Fruit fly (Drosophila melanogaster): ENCODE measurements around the gene z.
A peak's percentile ranks its signal among the peaks of the same experiment; 100 is the strongest.

The z gene

DNA sequence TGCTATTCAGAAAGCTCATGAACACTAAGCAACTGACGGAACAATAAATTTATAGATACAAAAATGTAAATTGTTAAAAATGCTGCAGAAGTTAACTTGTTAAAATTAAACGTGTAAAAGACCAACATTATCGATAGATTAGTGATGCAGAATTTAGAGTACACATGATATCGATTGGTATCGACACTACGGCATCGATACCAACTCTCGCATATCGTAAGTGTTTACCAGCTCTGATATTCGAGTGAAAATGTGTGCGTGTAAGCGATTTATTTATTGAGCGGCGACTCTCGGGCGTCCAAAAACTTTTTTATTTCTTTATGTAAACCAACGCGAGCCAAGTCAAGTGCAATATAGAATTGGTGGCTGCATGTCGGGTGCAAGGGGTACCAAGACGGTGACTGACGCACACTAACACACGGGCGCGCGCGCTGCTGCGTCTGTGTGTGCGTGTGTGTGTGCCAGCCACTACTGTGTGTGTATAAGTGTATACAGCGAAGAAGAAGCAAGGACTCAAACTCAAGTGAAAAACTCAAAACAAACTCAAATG is at the start of gene z (continued):
- TF ChIP-seq HHEX (GFP tag; optimal IDR thresholded peaks at IDR 0.05) (no peak), Kr (GFP tag; optimal IDR thresholded peaks at IDR 0.05) (no peak), Adf1 (GFP tag; IDR thresholded peaks at IDR 0.05) (no peak; the same call in none of the 2 replicates), MBD-R2 (GFP tag; IDR thresholded peaks at IDR 0.05) (peak; percentile 50), Mad (GFP tag; optimal IDR thresholded peaks at IDR 0.05) (no peak), trem (tag; optimal IDR thresholded peaks at IDR 0.05) (peak; percentile 55), ato (GFP tag; IDR thresholded peaks at IDR 0.05; ENCODE audit: partially characterized antibody) (peak; percentile 84), Hmr (GFP tag; optimal IDR thresholded peaks at IDR 0.05) (no peak), CG2889 (GFP tag; IDR thresholded peaks at IDR 0.05) (no peak), CG14710 (tag; optimal IDR thresholded peaks at IDR 0.05) (peak; percentile 62), CG17829 (tag; optimal IDR thresholded peaks at IDR 0.05) (peak; percentile 3), BEAF-32 (GFP tag; optimal IDR thresholded peaks at IDR 0.05) (peak; percentile 96), CG3847 (GFP tag; IDR thresholded peaks at IDR 0.05) (peak; percentile 12; the same call in 1 of the 2 replicates), vnd (GFP tag; IDR thresholded peaks at IDR 0.05; ENCODE audit: partially characterized antibody) (peak; percentile 90), Dfd (GFP tag; optimal IDR thresholded peaks at IDR 0.05) (peak in 1 of 2 experiments; percentile 16), ro (GFP tag; IDR thresholded peaks at IDR 0.05) (no peak), CG7839 (tag; optimal IDR thresholded peaks at IDR 0.05) (no peak), Ets97D (GFP tag; optimal IDR thresholded peaks at IDR 0.05) (peak; percentile 31), tio (GFP tag; optimal IDR thresholded peaks at IDR 0.05) (no peak), CG2116 (GFP tag; optimal IDR thresholded peaks at IDR 0.05) (peak; percentile 65), CG8089 (GFP tag; optimal IDR thresholded peaks at IDR 0.05) (no peak), Side (GFP tag; optimal IDR thresholded peaks at IDR 0.05) (no peak), CG17612 (GFP tag; IDR thresholded peaks at IDR 0.05) (no peak), jigr1 (GFP tag; IDR thresholded peaks at IDR 0.05) (no peak), unc-4 (GFP tag; IDR thresholded peaks at IDR 0.05; ENCODE audit: partially characterized antibody) (peak; percentile 90), CG16815 (GFP tag; optimal IDR thresholded peaks at IDR 0.05) (no peak), Stat92E (GFP tag; optimal IDR thresholded peaks at IDR 0.05) (no peak), Bdp1 (GFP tag; optimal IDR thresholded peaks at IDR 0.05) (no peak), Dad (GFP tag; optimal IDR thresholded peaks at IDR 0.05) (no peak), CG15696 (tag; optimal IDR thresholded peaks at IDR 0.05) (no peak), Dip3 (GFP tag; optimal IDR thresholded peaks at IDR 0.05) (no peak), CG33213 (GFP tag; optimal IDR thresholded peaks at IDR 0.05) (peak; percentile 5), CG8765 (GFP tag; IDR thresholded peaks at IDR 0.05) (no peak), crp (GFP tag; optimal IDR thresholded peaks at IDR 0.05) (peak in 1 of 2 experiments; percentile 53), CG34376 (GFP tag; optimal IDR thresholded peaks at IDR 0.05) (peak; percentile 8), CG11723 (GFP tag; optimal IDR thresholded peaks at IDR 0.05) (no peak), CG4282 (GFP tag; optimal IDR thresholded peaks at IDR 0.05) (no peak), en (GFP tag; optimal IDR thresholded peaks at IDR 0.05) (no peak), Sox100B (GFP tag; optimal IDR thresholded peaks at IDR 0.05) (no peak), Drgx (GFP tag; IDR thresholded peaks at IDR 0.05) (no peak), hb (GFP tag; IDR thresholded peaks at IDR 0.05; ENCODE audit: partially characterized antibody) (peak; percentile 91), CG30403 (GFP tag; optimal IDR thresholded peaks at IDR 0.05) (peak; percentile 18), TFAM (GFP tag; optimal IDR thresholded peaks at IDR 0.05) (no peak), tin (GFP tag; optimal IDR thresholded peaks at IDR 0.05) (no peak), mld (GFP tag; IDR thresholded peaks at IDR 0.05; ENCODE audit: partially characterized antibody) (peak; percentile 85), gfzf (GFP tag; optimal IDR thresholded peaks at IDR 0.05) (peak; percentile 1), CG12219 (GFP tag; optimal IDR thresholded peaks at IDR 0.05) (no peak), CG13775 (GFP tag; optimal IDR thresholded peaks at IDR 0.05) (no peak), HLH4C (GFP tag; IDR thresholded peaks at IDR 0.05; ENCODE audit: partially characterized antibody) (peak; percentile 91), Sin3A (optimal IDR thresholded peaks at IDR 0.05) (peak; percentile 57)
